Worm (Caenorhabditis elegans) whole organism, L4 larva: ENCODE data around the gene nhr-260.

Source experiments
- F26F4.8 ChIP-seq: fragments of 200-800 bp; sonication (Bioruptor generic); conservative IDR thresholded peaks from 2 replicates; pipeline ENCODE4 v1.3.6; 2022; ENCODE audit warnings: missing genetic modification characterization, missing compliant biosample characterization
- F44E2.7 ChIP-seq: fragments of 200-800 bp; sonication (Bioruptor generic); IDR thresholded peaks from 2 replicates; pipeline ENCODE4 v2.1.2; 2022; ENCODE audit warnings: missing genetic modification characterization, missing compliant biosample characterization
- F49E8.2 ChIP-seq: sonication (generic microtip); optimal IDR thresholded peaks from 2 replicates; lab custom pipeline; 2016; ENCODE audit warnings: missing compliant biosample characterization, mild to moderate bottlenecking, missing genetic modification characterization, borderline replicate concordance
- R02D3.7 ChIP-seq: fragments of 150-350 bp; sonication (generic microtip); optimal IDR thresholded peaks from 3 replicates; lab custom pipeline; 2014; ENCODE audit warnings: missing biosample characterization, missing genetic modification characterization
- T26A8.4 ChIP-seq: fragments of 200-800 bp; sonication (Bioruptor generic); IDR thresholded peaks from 2 replicates; pipeline ENCODE4 v1.3.6; 2022; ENCODE audit warnings: missing genetic modification characterization, missing compliant biosample characterization
- Y105C5A.15 ChIP-seq: fragments of 200-800 bp; sonication (Bioruptor generic); IDR thresholded peaks from 2 replicates; pipeline ENCODE4 v1.3.6; 2022; ENCODE audit warnings: missing genetic modification characterization, missing compliant biosample characterization
- ZK337.2 ChIP-seq: fragments of 200-800 bp; sonication (Bioruptor generic); IDR thresholded peaks from 2 replicates; pipeline ENCODE4 v1.3.6; 2022; ENCODE audit warnings: missing genetic modification reagents, missing genetic modification characterization, missing compliant biosample characterization
- ama-1 ChIP-seq: fragments of 150-350 bp; optimal IDR thresholded peaks from 2 replicates; lab custom pipeline; 2014; ENCODE audit warnings: inconsistent platforms, mixed read lengths
- ceh-32 ChIP-seq: sonication (generic microtip); optimal IDR thresholded peaks from 2 replicates; lab custom pipeline; 2016; ENCODE audit warnings: mild to moderate bottlenecking, missing genetic modification characterization, missing compliant biosample characterization; ENCODE audit not compliant: poor library complexity
- ceh-44 ChIP-seq: fragments of 200-800 bp; sonication (Bioruptor generic); IDR thresholded peaks from 2 replicates; pipeline ENCODE4 v1.3.6; 2022; ENCODE audit warnings: missing genetic modification reagents, missing genetic modification characterization, missing compliant biosample characterization
- cey-2 ChIP-seq: sonication (generic microtip); optimal IDR thresholded peaks from 3 replicates; lab custom pipeline; 2017; ENCODE audit warnings: missing genetic modification characterization, mild to moderate bottlenecking, missing compliant biosample characterization, antibody characterized with exemption, borderline replicate concordance; ENCODE audit not compliant: insufficient read depth
- daf-12 ChIP-seq: fragments of 150-350 bp; optimal IDR thresholded peaks from 2 replicates; lab custom pipeline; 2014; ENCODE audit warnings: missing biosample characterization, missing genetic modification reagents, missing genetic modification characterization
- daf-16 ChIP-seq, 3 experiments: sonication (generic microtip); optimal IDR thresholded peaks; 2 replicates each; lab custom pipeline; 2016 to 2017; ENCODE audit warnings: missing genetic modification characterization in 3 of 3, missing genetic modification reagents in 3 of 3, mild to moderate bottlenecking in 2 of 3, missing compliant biosample characterization in 2 of 3, missing biosample characterization in 1 of 3, moderate library complexity in 1 of 3
- dmd-6 ChIP-seq: fragments of 200-800 bp; sonication (Bioruptor generic); IDR thresholded peaks from 2 replicates; pipeline ENCODE4 v1.3.6; 2022; ENCODE audit warnings: missing genetic modification reagents, missing genetic modification characterization, missing compliant biosample characterization
- dmd-9 ChIP-seq: fragments of 200-800 bp; sonication (Bioruptor generic); IDR thresholded peaks from 2 replicates; pipeline ENCODE4 v1.3.6; 2022; ENCODE audit warnings: missing genetic modification reagents, missing genetic modification characterization, missing compliant biosample characterization
- dpl-1 ChIP-seq: fragments of 150-350 bp; optimal IDR thresholded peaks from 2 replicates; lab custom pipeline; 2014; ENCODE audit warnings: missing biosample characterization, missing genetic modification reagents, missing genetic modification characterization
- dve-1 ChIP-seq: sonication (generic microtip); optimal IDR thresholded peaks from 2 replicates; lab custom pipeline; 2017; ENCODE audit warnings: antibody characterized with exemption, mild to moderate bottlenecking, missing genetic modification characterization, missing compliant biosample characterization; ENCODE audit not compliant: insufficient read depth
- egl-27 ChIP-seq: sonication (generic microtip); optimal IDR thresholded peaks from 3 replicates; lab custom pipeline; 2017; ENCODE audit warnings: missing biosample characterization, missing genetic modification reagents, missing genetic modification characterization
- hlh-11 ChIP-seq: fragments of 200-800 bp; sonication (Bioruptor generic); optimal IDR thresholded peaks from 2 replicates; lab custom pipeline; 2018; ENCODE audit warnings: mild to moderate bottlenecking, missing genetic modification characterization, missing compliant biosample characterization
- hlh-30 ChIP-seq: sonication (generic microtip); optimal IDR thresholded peaks from 2 replicates; lab custom pipeline; 2017; ENCODE audit warnings: antibody characterized with exemption, mild to moderate bottlenecking, missing genetic modification characterization, missing compliant biosample characterization; ENCODE audit not compliant: insufficient read depth
- hmg-1.1 ChIP-seq: fragments of 200-800 bp; sonication (Bioruptor generic); IDR thresholded peaks from 2 replicates; pipeline ENCODE4 v1.3.6; 2022; ENCODE audit warnings: missing genetic modification reagents, missing genetic modification characterization, missing compliant biosample characterization
- jun-1 ChIP-seq: fragments of 150-350 bp; optimal IDR thresholded peaks from 2 replicates; lab custom pipeline; 2014; ENCODE audit warnings: missing biosample characterization, missing genetic modification reagents, missing genetic modification characterization
- lim-7 ChIP-seq: fragments of 200-800 bp; sonication (Bioruptor generic); IDR thresholded peaks from 2 replicates; pipeline ENCODE4 v1.3.6; 2022; ENCODE audit warnings: missing genetic modification characterization, missing compliant biosample characterization
- lin-29 ChIP-seq: fragments of 200-800 bp; sonication (Bioruptor generic); IDR thresholded peaks from 2 replicates; pipeline ENCODE4 v1.3.6; 2022; ENCODE audit warnings: missing genetic modification reagents, missing genetic modification characterization, missing compliant biosample characterization
- lin-39 ChIP-seq: fragments of 150-350 bp; optimal IDR thresholded peaks from 2 replicates; lab custom pipeline; 2014; ENCODE audit warnings: missing biosample characterization, missing genetic modification reagents, missing genetic modification characterization
- lir-3 ChIP-seq: sonication (generic microtip); optimal IDR thresholded peaks from 2 replicates; lab custom pipeline; 2016; ENCODE audit warnings: mild to moderate bottlenecking, missing genetic modification characterization, missing compliant biosample characterization
- mes-2 ChIP-seq: sonication (generic microtip); optimal IDR thresholded peaks from 2 replicates; lab custom pipeline; 2016; ENCODE audit warnings: missing genotype, mild to moderate bottlenecking, missing genetic modification characterization, missing compliant biosample characterization; ENCODE audit not compliant: poor library complexity, severe bottlenecking
- nhr-10 ChIP-seq: fragments of 150-350 bp; optimal IDR thresholded peaks from 2 replicates; lab custom pipeline; 2014; ENCODE audit warnings: missing biosample characterization, missing genetic modification characterization
- nhr-102 ChIP-seq: sonication (generic microtip); optimal IDR thresholded peaks from 2 replicates; lab custom pipeline; 2016; ENCODE audit warnings: mild to moderate bottlenecking, missing genetic modification characterization, moderate library complexity, missing compliant biosample characterization
- nhr-11 ChIP-seq: fragments of 150-350 bp; optimal IDR thresholded peaks from 2 replicates; lab custom pipeline; 2014; ENCODE audit warnings: missing biosample characterization, missing genetic modification characterization
- nhr-111 ChIP-seq: fragments of 200-800 bp; sonication (Bioruptor generic); optimal IDR thresholded peaks from 2 replicates; lab custom pipeline; 2018; ENCODE audit warnings: mild to moderate bottlenecking, missing genetic modification characterization, missing compliant biosample characterization
- nhr-28 ChIP-seq: fragments of 150-350 bp; optimal IDR thresholded peaks from 2 replicates; lab custom pipeline; 2014; ENCODE audit warnings: missing biosample characterization, missing genetic modification characterization
- nhr-41 ChIP-seq: fragments of 200-800 bp; sonication (Bioruptor generic); IDR thresholded peaks from 2 replicates; pipeline ENCODE4 v1.3.6; 2022; ENCODE audit warnings: missing genetic modification reagents, missing genetic modification characterization, missing compliant biosample characterization
- nhr-6 ChIP-seq: fragments of 150-350 bp; optimal IDR thresholded peaks from 2 replicates; lab custom pipeline; 2014; ENCODE audit warnings: missing biosample characterization, missing genetic modification characterization
- nhr-76 ChIP-seq: fragments of 150-350 bp; optimal IDR thresholded peaks from 2 replicates; lab custom pipeline; 2014; ENCODE audit warnings: missing biosample characterization, missing genetic modification characterization
- pqm-1 ChIP-seq: sonication (generic microtip); optimal IDR thresholded peaks from 2 replicates; lab custom pipeline; 2017; ENCODE audit warnings: missing biosample characterization, missing genetic modification characterization
- set-16 ChIP-seq: fragments of 200-800 bp; sonication (Bioruptor generic); IDR thresholded peaks from 2 replicates; pipeline ENCODE4 v1.3.6; 2022; ENCODE audit warnings: missing genetic modification reagents, missing genetic modification characterization, missing compliant biosample characterization
- skn-1 ChIP-seq: fragments of 150-350 bp; optimal IDR thresholded peaks from 2 replicates; lab custom pipeline; 2014; ENCODE audit warnings: missing biosample characterization, missing genetic modification characterization
- snpc-1.2 ChIP-seq: fragments of 200-800 bp; sonication (Bioruptor generic); IDR thresholded peaks from 2 replicates; pipeline ENCODE4 v1.3.6; 2022; ENCODE audit warnings: missing genetic modification reagents, missing genetic modification characterization, missing compliant biosample characterization
- spr-1 ChIP-seq: sonication (generic microtip); optimal IDR thresholded peaks from 2 replicates; lab custom pipeline; 2016; ENCODE audit warnings: mild to moderate bottlenecking, missing genetic modification characterization, missing compliant biosample characterization
- tra-1 ChIP-seq: fragments of 200-800 bp; sonication (Bioruptor generic); IDR thresholded peaks from 2 replicates; pipeline ENCODE4 v1.3.6; 2022; ENCODE audit warnings: missing genetic modification reagents, missing genetic modification characterization, missing compliant biosample characterization
- unc-130 ChIP-seq: sonication (generic microtip); optimal IDR thresholded peaks from 2 replicates; lab custom pipeline; 2016; ENCODE audit warnings: missing genetic modification reagents, missing genetic modification characterization, missing compliant biosample characterization
- unc-62 ChIP-seq, 3 experiments: fragments of 150-350 bp in 1 of 3; sonication (generic microtip); optimal IDR thresholded peaks in 2 of 3; peaks in 1 of 3; 1 replicate in 1 of 3; 2 replicates in 2 of 3; lab custom pipeline; 2014 to 2017; ENCODE audit warnings: missing biosample characterization in 3 of 3, missing genetic modification characterization in 3 of 3, missing genetic modification reagents in 3 of 3, missing genotype in 1 of 3
- vab-7 ChIP-seq: fragments of 200-800 bp; sonication (Bioruptor generic); IDR thresholded peaks from 2 replicates; pipeline ENCODE4 v1.3.6; 2022; ENCODE audit warnings: missing genetic modification reagents, missing genetic modification characterization, missing compliant biosample characterization
- zfp-2 ChIP-seq: sonication (generic microtip); optimal IDR thresholded peaks from 2 replicates; lab custom pipeline; 2016; ENCODE audit warnings: mild to moderate bottlenecking, missing genetic modification characterization, missing compliant biosample characterization
- zfp-3 ChIP-seq: fragments of 200-800 bp; sonication (Bioruptor generic); conservative IDR thresholded peaks from 2 replicates; pipeline ENCODE4 v1.3.6; 2022; ENCODE audit warnings: missing genetic modification reagents, missing genetic modification characterization, missing compliant biosample characterization

The nhr-260 gene

DNA sequence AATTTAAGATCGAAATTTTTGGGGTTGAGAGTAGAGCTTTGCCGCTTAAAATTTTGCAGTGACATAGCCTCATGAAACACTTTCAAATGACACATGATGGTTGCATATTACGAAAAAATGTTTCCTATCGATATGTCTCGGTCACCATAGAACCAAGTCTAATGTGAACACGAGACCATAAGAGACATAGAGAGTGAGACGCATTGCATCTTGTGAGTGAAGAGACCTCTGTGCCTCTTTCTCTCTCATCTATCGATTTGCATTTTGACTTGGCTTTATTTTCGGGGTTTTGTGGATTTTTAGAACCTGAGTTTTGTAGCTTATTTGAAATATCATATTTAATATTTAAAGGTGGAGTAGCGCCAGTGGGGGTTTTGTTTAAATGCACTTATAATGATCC lies 44.5 kb downstream of the nhr-260 start (continued):
- TF ChIP-seq dmd-9 (GFP tag; lab: Robert Waterston, UW): no peak
- no peak for TF ChIP-seq nhr-41 (GFP tag; lab: Robert Waterston, UW)
- peak; percentile 43; the same call in 1 of the 2 replicates for TF ChIP-seq hmg-1.1
- no peak for TF ChIP-seq Y105C5A.15
- no peak for TF ChIP-seq lin-39 (tag; lab: Kevin White, UChicago)
- TF ChIP-seq mes-2 (tag; lab: Kevin White, UChicago): peak; percentile 57
- TF ChIP-seq hlh-11 (tag; lab: Kevin White, UChicago): peak; percentile 42
- TF ChIP-seq nhr-10 (tag; lab: Kevin White, UChicago): no peak
- TF ChIP-seq vab-7 (GFP tag; lab: Robert Waterston, UW): no peak
- TF ChIP-seq unc-62 (GFP tag; optimal IDR thresholded peaks at IDR 0.05 in 1 of 2; lab: Kevin White, UChicago): peak in 1 of 2 experiments; percentile 38
- no peak for TF ChIP-seq unc-62 (tag; optimal IDR thresholded peaks at IDR 0.05; lab: Kevin White, UChicago)
- TF ChIP-seq hlh-30: peak; percentile 97
- TF ChIP-seq nhr-28 (tag; lab: Kevin White, UChicago): peak; percentile 36
- TF ChIP-seq egl-27 (tag; lab: Kevin White, UChicago): no peak
- TF ChIP-seq skn-1 (tag; lab: Kevin White, UChicago): no peak
- no peak for TF ChIP-seq nhr-111
- TF ChIP-seq dve-1 (tag; lab: Kevin White, UChicago): peak; percentile 43
- no peak for TF ChIP-seq spr-1
- TF ChIP-seq zfp-2 (tag; lab: Kevin White, UChicago): no peak
- no peak for TF ChIP-seq snpc-1.2
- no peak for TF ChIP-seq lim-7 (GFP tag; lab: Robert Waterston, UW)
- no peak for TF ChIP-seq nhr-76
- no peak for TF ChIP-seq unc-130 (GFP tag; lab: Kevin White, UChicago)

DNA sequence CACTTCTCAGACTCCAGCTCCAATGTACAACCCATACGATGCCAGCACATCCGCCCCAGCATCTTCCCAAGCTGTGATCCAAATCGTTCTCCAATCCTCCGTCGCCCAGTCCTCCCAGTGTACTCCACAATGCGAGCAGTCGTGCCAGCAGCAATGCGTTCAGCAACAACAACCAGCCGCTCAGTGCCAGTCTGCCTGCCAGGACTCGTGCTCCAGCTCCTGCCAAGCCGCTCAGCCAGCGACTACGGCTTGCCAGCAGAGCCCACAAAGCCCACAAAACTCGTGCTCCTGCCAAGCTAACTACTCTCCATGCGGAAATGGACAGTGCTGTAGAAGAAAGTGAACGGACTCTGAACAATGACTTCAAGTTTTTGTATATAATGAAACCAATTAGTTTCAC lies 45.5 kb downstream of the nhr-260 start:
- TF ChIP-seq ama-1 (lab: Kevin White, UChicago): no peak
- no peak for TF ChIP-seq nhr-102 (tag; lab: Kevin White, UChicago)
- TF ChIP-seq mes-2 (tag; lab: Kevin White, UChicago): no peak
- TF ChIP-seq set-16 (GFP tag; lab: Robert Waterston, UW): peak; percentile 89
- 0 out of 2 replicates have a peak, but pooled peaks have one; percentile 36 for TF ChIP-seq lim-7 (GFP tag; lab: Robert Waterston, UW)
- TF ChIP-seq lir-3: no peak
- TF ChIP-seq ceh-44 (GFP tag; lab: Robert Waterston, UW): no peak
- TF ChIP-seq ZK337.2 (GFP tag; lab: Robert Waterston, UW): no peak
- no peak for TF ChIP-seq unc-130 (GFP tag; lab: Kevin White, UChicago)
- TF ChIP-seq tra-1 (GFP tag; lab: Robert Waterston, UW): no peak
- 0 out of 2 replicates have a peak, but pooled peaks have one; percentile 30 for TF ChIP-seq F44E2.7 (GFP tag; lab: Robert Waterston, UW)
- TF ChIP-seq F26F4.8 (GFP tag; lab: Robert Waterston, UW): no peak
- no peak for TF ChIP-seq nhr-11 (tag; lab: Kevin White, UChicago)

DNA sequence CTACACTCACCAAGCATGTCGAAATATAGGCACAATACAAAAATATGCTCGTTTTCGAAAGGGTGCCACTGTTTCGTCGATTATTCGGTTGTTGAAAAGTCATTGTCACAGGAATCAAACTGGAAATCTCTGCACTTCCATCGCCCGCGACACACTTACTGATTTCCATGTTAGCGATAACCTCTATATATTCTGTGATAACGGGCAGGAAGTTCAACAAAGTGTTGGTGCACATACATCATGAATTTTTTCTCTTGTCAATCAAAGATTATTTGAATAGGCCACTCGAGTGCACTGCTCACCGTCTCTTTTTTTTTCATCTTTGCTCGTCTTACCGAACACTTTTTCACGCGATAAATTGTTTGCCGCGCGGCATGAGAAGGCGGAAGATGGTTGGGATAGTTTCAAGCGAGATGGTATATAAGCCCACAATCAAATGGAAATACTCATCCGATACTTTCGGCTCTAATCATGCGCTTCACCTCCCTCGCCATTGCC lies 46.8 kb downstream of the nhr-260 start, which contains the start of the genes fpn-1.2 and pqn-54:
Gene fpn-1.2 (minus strand): TSS at position 157 of the 498 bp plus-strand sequence.
Gene pqn-54 (plus strand): TSS at position 448 of the 498 bp plus-strand sequence.
- TF ChIP-seq dmd-6 (GFP tag; lab: Robert Waterston, UW) (peak; percentile 83), nhr-11 (tag; lab: Kevin White, UChicago) (no peak), dve-1 (tag; lab: Kevin White, UChicago) (no peak), cey-2 (tag; lab: Kevin White, UChicago) (no peak), hlh-11 (tag; lab: Kevin White, UChicago) (peak; percentile 26), F49E8.2 (no peak), pqm-1 (tag; lab: Kevin White, UChicago) (peak; percentile 37), daf-12 (tag; lab: Kevin White, UChicago) (no peak), nhr-6 (tag; lab: Kevin White, UChicago) (no peak), zfp-3 (GFP tag; lab: Robert Waterston, UW) (no peak), F26F4.8 (GFP tag; lab: Robert Waterston, UW) (no peak), dpl-1 (GFP tag; lab: Kevin White, UChicago) (no peak), lim-7 (GFP tag; lab: Robert Waterston, UW) (no peak), jun-1 (tag; lab: Kevin White, UChicago) (no peak), lin-29 (GFP tag; lab: Robert Waterston, UW) (no peak), T26A8.4 (no peak), R02D3.7 (no peak), daf-16 (GFP tag; optimal IDR thresholded peaks at IDR 0.05; lab: Kevin White, UChicago) (no peak), daf-16 (tag; optimal IDR thresholded peaks at IDR 0.05; lab: Kevin White, UChicago) (peak; percentile 9), ceh-32 (tag; lab: Kevin White, UChicago) (no peak)
